Worm (Caenorhabditis elegans) whole organism, L4 larva: ENCODE results near the gene C56C10.7.

ENCODE experiments used
- D1046.2 ChIP-seq: fragments of 200-800 bp; sonication (Bioruptor generic); IDR thresholded peaks from 2 replicates; pipeline ENCODE4 v1.3.6; 2022; ENCODE audit warnings: missing genetic modification characterization, missing compliant biosample characterization
- R02D3.7 ChIP-seq: fragments of 150-350 bp; sonication (generic microtip); optimal IDR thresholded peaks from 3 replicates; lab custom pipeline; 2014; ENCODE audit warnings: missing biosample characterization, missing genetic modification characterization
- Y5F2A.4 ChIP-seq: fragments of 200-800 bp; sonication (Bioruptor generic); optimal IDR thresholded peaks from 2 replicates; lab custom pipeline; 2018; ENCODE audit warnings: mild to moderate bottlenecking, missing genetic modification characterization, missing compliant biosample characterization
- Y75B8A.6 ChIP-seq: fragments of 200-800 bp; sonication (Bioruptor generic); IDR thresholded peaks from 2 replicates; pipeline ENCODE4 v1.3.6; 2022; ENCODE audit warnings: missing genetic modification reagents, missing genetic modification characterization, missing compliant biosample characterization
- ZK546.5 ChIP-seq, 2 experiments: sonication (generic microtip); optimal IDR thresholded peaks; 2 replicates each; lab custom pipeline; 2017; ENCODE audit warnings: missing biosample characterization in 2 of 2, missing genetic modification characterization in 2 of 2
- aha-1 ChIP-seq: fragments of 150-350 bp; peaks from one replicate; lab custom pipeline; 2014; ENCODE audit warnings: missing biosample characterization, missing genetic modification characterization
- ceh-82 ChIP-seq: sonication (generic microtip); optimal IDR thresholded peaks from 2 replicates; lab custom pipeline; 2017; ENCODE audit warnings: missing biosample characterization, missing genetic modification characterization
- ctbp-1 ChIP-seq: fragments of 200-800 bp; sonication (Bioruptor generic); IDR thresholded peaks from 2 replicates; pipeline ENCODE4 v1.3.6; 2022; ENCODE audit warnings: missing genetic modification reagents, missing genetic modification characterization, missing compliant biosample characterization
- daf-12 ChIP-seq: fragments of 150-350 bp; optimal IDR thresholded peaks from 2 replicates; lab custom pipeline; 2014; ENCODE audit warnings: missing biosample characterization, missing genetic modification reagents, missing genetic modification characterization
- daf-19 ChIP-seq: fragments of 200-800 bp; sonication (Bioruptor generic); conservative IDR thresholded peaks from 2 replicates; pipeline ENCODE4 v1.3.6; 2022; ENCODE audit warnings: missing genetic modification characterization, missing compliant biosample characterization
- dmd-6 ChIP-seq: fragments of 200-800 bp; sonication (Bioruptor generic); IDR thresholded peaks from 2 replicates; pipeline ENCODE4 v1.3.6; 2022; ENCODE audit warnings: missing genetic modification reagents, missing genetic modification characterization, missing compliant biosample characterization
- dpl-1 ChIP-seq: fragments of 150-350 bp; optimal IDR thresholded peaks from 2 replicates; lab custom pipeline; 2014; ENCODE audit warnings: missing biosample characterization, missing genetic modification reagents, missing genetic modification characterization
- duxl-1 ChIP-seq: sonication (generic microtip); optimal IDR thresholded peaks from 2 replicates; lab custom pipeline; 2016; ENCODE audit warnings: mild to moderate bottlenecking, missing genetic modification characterization, moderate library complexity, missing compliant biosample characterization; ENCODE audit not compliant: poor library complexity
- dve-1 ChIP-seq: sonication (generic microtip); optimal IDR thresholded peaks from 2 replicates; lab custom pipeline; 2017; ENCODE audit warnings: antibody characterized with exemption, mild to moderate bottlenecking, missing genetic modification characterization, missing compliant biosample characterization; ENCODE audit not compliant: insufficient read depth
- fos-1 ChIP-seq: fragments of 150-350 bp; optimal IDR thresholded peaks from 2 replicates; lab custom pipeline; 2014; ENCODE audit warnings: missing biosample characterization, missing genetic modification characterization
- hif-1 ChIP-seq, 2 experiments: sonication (generic microtip); optimal IDR thresholded peaks; 2 replicates each; lab custom pipeline; 2016 to 2017; ENCODE audit warnings: missing compliant biosample characterization in 2 of 2, missing genetic modification characterization in 2 of 2, missing genetic modification reagents in 2 of 2, missing genotype in 2 of 2, mild to moderate bottlenecking in 1 of 2
- hlh-11 ChIP-seq: fragments of 200-800 bp; sonication (Bioruptor generic); optimal IDR thresholded peaks from 2 replicates; lab custom pipeline; 2018; ENCODE audit warnings: mild to moderate bottlenecking, missing genetic modification characterization, missing compliant biosample characterization
- hlh-30 ChIP-seq: sonication (generic microtip); optimal IDR thresholded peaks from 2 replicates; lab custom pipeline; 2017; ENCODE audit warnings: antibody characterized with exemption, mild to moderate bottlenecking, missing genetic modification characterization, missing compliant biosample characterization; ENCODE audit not compliant: insufficient read depth
- hmg-1.1 ChIP-seq: fragments of 200-800 bp; sonication (Bioruptor generic); IDR thresholded peaks from 2 replicates; pipeline ENCODE4 v1.3.6; 2022; ENCODE audit warnings: missing genetic modification reagents, missing genetic modification characterization, missing compliant biosample characterization
- lin-1 ChIP-seq: fragments of 200-800 bp; sonication (Bioruptor generic); IDR thresholded peaks from 2 replicates; pipeline ENCODE4 v1.3.6; 2022; ENCODE audit warnings: missing genetic modification reagents, missing genetic modification characterization, missing compliant biosample characterization
- lin-13 ChIP-seq: fragments of 150-350 bp; optimal IDR thresholded peaks from 2 replicates; lab custom pipeline; 2014; ENCODE audit warnings: missing biosample characterization, missing genetic modification reagents, missing genetic modification characterization
- lin-38 ChIP-seq: fragments of 200-800 bp; sonication (Bioruptor generic); IDR thresholded peaks from 2 replicates; pipeline ENCODE4 v1.3.6; 2022; ENCODE audit warnings: missing genetic modification reagents, missing genetic modification characterization, missing compliant biosample characterization
- lsy-2 ChIP-seq, 2 experiments: fragments of 150-350 bp in 1 of 2; sonication (generic microtip) in 1 of 2; optimal IDR thresholded peaks; 2 replicates each; lab custom pipeline; 2014 to 2017; ENCODE audit warnings: missing biosample characterization in 2 of 2, missing genetic modification characterization in 2 of 2
- mdl-1 ChIP-seq, 2 experiments: fragments of 150-350 bp in 1 of 2; sonication (generic microtip) in 1 of 2; optimal IDR thresholded peaks; 2 replicates each; lab custom pipeline; 2014 to 2017; ENCODE audit warnings: missing biosample characterization in 2 of 2, missing genetic modification characterization in 2 of 2
- mdt-29 ChIP-seq: fragments of 200-800 bp; sonication (Bioruptor generic); IDR thresholded peaks from 2 replicates; pipeline ENCODE4 v1.3.6; 2022; ENCODE audit warnings: missing genetic modification reagents, missing genetic modification characterization, missing compliant biosample characterization
- mep-1 ChIP-seq: fragments of 150-350 bp; sonication (generic microtip); optimal IDR thresholded peaks from 3 replicates; lab custom pipeline; 2014; ENCODE audit warnings: missing biosample characterization, missing genetic modification characterization
- mes-2 ChIP-seq: sonication (generic microtip); optimal IDR thresholded peaks from 2 replicates; lab custom pipeline; 2016; ENCODE audit warnings: missing genotype, mild to moderate bottlenecking, missing genetic modification characterization, missing compliant biosample characterization; ENCODE audit not compliant: poor library complexity, severe bottlenecking
- mxl-3 ChIP-seq: fragments of 200-800 bp; sonication (Bioruptor generic); optimal IDR thresholded peaks from 2 replicates; lab custom pipeline; 2018; ENCODE audit warnings: mild to moderate bottlenecking, missing genetic modification characterization, missing compliant biosample characterization
- nhr-10 ChIP-seq: fragments of 150-350 bp; optimal IDR thresholded peaks from 2 replicates; lab custom pipeline; 2014; ENCODE audit warnings: missing biosample characterization, missing genetic modification characterization
- nhr-28 ChIP-seq: fragments of 150-350 bp; optimal IDR thresholded peaks from 2 replicates; lab custom pipeline; 2014; ENCODE audit warnings: missing biosample characterization, missing genetic modification characterization
- nhr-6 ChIP-seq: fragments of 150-350 bp; optimal IDR thresholded peaks from 2 replicates; lab custom pipeline; 2014; ENCODE audit warnings: missing biosample characterization, missing genetic modification characterization
- nhr-77 ChIP-seq: fragments of 150-350 bp; optimal IDR thresholded peaks from 2 replicates; lab custom pipeline; 2014; ENCODE audit warnings: missing biosample characterization, missing genetic modification characterization
- pha-4 ChIP-seq, 2 experiments: fragments of 150-350 bp in 1 of 2; fragments of 200-800 bp in 1 of 2; sonication (Bioruptor generic) in 1 of 2; IDR thresholded peaks in 1 of 2; optimal IDR thresholded peaks in 1 of 2; 2 replicates each; pipeline versions ENCODE4 v1.3.6 to Lab custom; 2014 to 2022; ENCODE audit warnings: missing genetic modification characterization in 2 of 2, missing genetic modification reagents in 2 of 2, missing biosample characterization in 1 of 2, missing compliant biosample characterization in 1 of 2
- rbr-2 ChIP-seq: sonication (generic microtip); optimal IDR thresholded peaks from 2 replicates; lab custom pipeline; 2016; ENCODE audit warnings: missing genotype, missing genetic modification characterization, missing compliant biosample characterization
- saeg-2 ChIP-seq: fragments of 200-800 bp; sonication (Bioruptor generic); IDR thresholded peaks from 2 replicates; pipeline ENCODE4 v1.3.6; 2022; ENCODE audit warnings: missing genetic modification reagents, missing genetic modification characterization, missing compliant biosample characterization
- sdz-12 ChIP-seq: fragments of 200-800 bp; sonication (Bioruptor generic); optimal IDR thresholded peaks from 2 replicates; lab custom pipeline; 2018; ENCODE audit warnings: mild to moderate bottlenecking, missing genetic modification characterization, missing compliant biosample characterization
- snpc-4 ChIP-seq: fragments of 150-350 bp; optimal IDR thresholded peaks from 2 replicates; lab custom pipeline; 2014; ENCODE audit warnings: missing biosample characterization, missing genetic modification characterization
- spr-1 ChIP-seq: sonication (generic microtip); optimal IDR thresholded peaks from 2 replicates; lab custom pipeline; 2016; ENCODE audit warnings: mild to moderate bottlenecking, missing genetic modification characterization, missing compliant biosample characterization
- unc-39 ChIP-seq: sonication (generic microtip); optimal IDR thresholded peaks from 2 replicates; lab custom pipeline; 2017; ENCODE audit warnings: missing biosample characterization, missing genetic modification characterization
- unc-62 ChIP-seq, 3 experiments: fragments of 150-350 bp in 1 of 3; sonication (generic microtip); optimal IDR thresholded peaks in 2 of 3; peaks in 1 of 3; 1 replicate in 1 of 3; 2 replicates in 2 of 3; lab custom pipeline; 2014 to 2017; ENCODE audit warnings: missing biosample characterization in 3 of 3, missing genetic modification characterization in 3 of 3, missing genetic modification reagents in 3 of 3, missing genotype in 1 of 3
- vab-7 ChIP-seq: fragments of 200-800 bp; sonication (Bioruptor generic); IDR thresholded peaks from 2 replicates; pipeline ENCODE4 v1.3.6; 2022; ENCODE audit warnings: missing genetic modification reagents, missing genetic modification characterization, missing compliant biosample characterization
- zip-2 ChIP-seq: fragments of 150-350 bp; optimal IDR thresholded peaks from 2 replicates; lab custom pipeline; 2014; ENCODE audit warnings: missing biosample characterization, missing genetic modification characterization

The C56C10.7 gene

ce11 chrII:6610262-6610661 is 22.9 kb upstream of the C56C10.7 start:
- TF ChIP-seq dpl-1 (GFP tag; lab: Kevin White, UChicago), result no peak
- no peak for TF ChIP-seq daf-19 (GFP tag; lab: Robert Waterston, UW)
- no peak for TF ChIP-seq R02D3.7 (tag; lab: Kevin White, UChicago)
- no peak for TF ChIP-seq nhr-77 (tag; lab: Kevin White, UChicago)
- no peak for TF ChIP-seq snpc-4

ce11 chrII:6609315-6609842 is 22.0 kb upstream of the C56C10.7 start, which contains the start of gene epg-5:
epg-5 (minus strand) TSS chrII:6609365.
- peak in 1 of 2 experiments; percentile 4 for TF ChIP-seq hif-1 (tag; optimal IDR thresholded peaks at IDR 0.05; lab: Kevin White, UChicago)
- TF ChIP-seq lin-1 (GFP tag; lab: Robert Waterston, UW), result no peak
- no peak for TF ChIP-seq unc-39 (tag; lab: Kevin White, UChicago)
- TF ChIP-seq hlh-30, result peak; percentile 83
- TF ChIP-seq aha-1 (tag; lab: Kevin White, UChicago), result peak; percentile 62
- 0 out of 2 replicates have a peak, but pooled peaks have one; percentile 27 for TF ChIP-seq hmg-1.1
- peak; percentile 43 for TF ChIP-seq hlh-11 (tag; lab: Kevin White, UChicago)
- TF ChIP-seq nhr-28 (tag; lab: Kevin White, UChicago), result peak; percentile 32
- peak in 1 of 2 experiments; percentile 38 for TF ChIP-seq lsy-2 (tag; optimal IDR thresholded peaks at IDR 0.05; lab: Kevin White, UChicago)
- peak; percentile 15 for TF ChIP-seq dve-1 (tag; lab: Kevin White, UChicago)
- peak; percentile 6 for TF ChIP-seq dpl-1 (GFP tag; lab: Kevin White, UChicago)
- peak; percentile 55 for TF ChIP-seq mep-1
- TF ChIP-seq pha-4 (GFP tag; IDR thresholded peaks at IDR 0.05; lab: Robert Waterston, UW), result no peak
- TF ChIP-seq pha-4 (tag; optimal IDR thresholded peaks at IDR 0.05; lab: Kevin White, UChicago), result no peak
- TF ChIP-seq mdl-1 (tag; optimal IDR thresholded peaks at IDR 0.05; lab: Kevin White, UChicago), result peak in 1 of 2 experiments; percentile 53
- TF ChIP-seq mes-2 (tag; lab: Kevin White, UChicago), result peak; percentile 46
- TF ChIP-seq nhr-6 (tag; lab: Kevin White, UChicago), result no peak
- TF ChIP-seq mxl-3 (GFP tag; lab: Kevin White, UChicago), result peak; percentile 36

ce11 chrII:6608626-6609025 is 21.3 kb upstream of the C56C10.7 start:
- TF ChIP-seq aha-1 (tag; lab: Kevin White, UChicago) (peak; percentile 96), unc-62 (GFP tag; optimal IDR thresholded peaks at IDR 0.05 in 1 of 2; lab: Kevin White, UChicago) (no peak), unc-62 (tag; optimal IDR thresholded peaks at IDR 0.05; lab: Kevin White, UChicago) (no peak), vab-7 (GFP tag; lab: Robert Waterston, UW) (no peak), ZK546.5 (tag; optimal IDR thresholded peaks at IDR 0.05; lab: Kevin White, UChicago) (no peak)
- TF ChIP-seq, all 104 proteins: peak for 1

ce11 chrII:6600973-6601372 is 13.6 kb upstream of the C56C10.7 start, which contains the start of gene vps-33.2:
vps-33.2 (plus strand) TSS chrII:6601216.
- TF ChIP-seq daf-12 (tag; lab: Kevin White, UChicago) (no peak), ctbp-1 (GFP tag; lab: Robert Waterston, UW) (no peak), spr-1 (tag; lab: Kevin White, UChicago) (peak; percentile 17), ceh-82 (tag; lab: Kevin White, UChicago) (no peak), nhr-6 (tag; lab: Kevin White, UChicago) (peak; percentile 35), R02D3.7 (tag; lab: Kevin White, UChicago) (no peak), fos-1 (tag; lab: Kevin White, UChicago) (no peak), mdt-29 (GFP tag; lab: Robert Waterston, UW) (no peak), lsy-2 (tag; optimal IDR thresholded peaks at IDR 0.05; lab: Kevin White, UChicago) (peak in 1 of 2 experiments; percentile 34), dpl-1 (GFP tag; lab: Kevin White, UChicago) (no peak), D1046.2 (GFP tag; lab: Robert Waterston, UW) (no peak), hlh-11 (tag; lab: Kevin White, UChicago) (peak; percentile 10), mxl-3 (GFP tag; lab: Kevin White, UChicago) (no peak), sdz-12 (GFP tag; lab: Kevin White, UChicago) (no peak), lin-1 (GFP tag; lab: Robert Waterston, UW) (no peak), nhr-10 (no peak), unc-39 (tag; lab: Kevin White, UChicago) (no peak), snpc-4 (no peak), lin-13 (GFP tag; lab: Kevin White, UChicago) (no peak), Y5F2A.4 (GFP tag; lab: Kevin White, UChicago) (no peak), Y75B8A.6 (no peak), dmd-6 (GFP tag; lab: Robert Waterston, UW) (no peak), saeg-2 (GFP tag; lab: Robert Waterston, UW) (no peak), duxl-1 (no peak), rbr-2 (peak; percentile 14), aha-1 (tag; lab: Kevin White, UChicago) (peak; percentile 21), zip-2 (tag; lab: Kevin White, UChicago) (no peak), mep-1 (peak; percentile 1), lin-38 (no peak)
